Worm (Caenorhabditis elegans) whole organism, L4 larva: ENCODE data around the gene clc-17.

Source experiments
- egl-43 ChIP-seq: fragments of 200-800 bp; sonication (Bioruptor generic); IDR thresholded peaks from 2 replicates; pipeline ENCODE4 v1.3.6; 2022; ENCODE audit warnings: missing genetic modification reagents, missing genetic modification characterization, missing compliant biosample characterization
- madf-9 ChIP-seq: fragments of 200-800 bp; sonication (Bioruptor generic); conservative IDR thresholded peaks from 2 replicates; pipeline ENCODE4 v1.3.6; 2022; ENCODE audit warnings: missing genetic modification reagents, missing genetic modification characterization, missing compliant biosample characterization
- tag-97 ChIP-seq: fragments of 200-800 bp; sonication (Bioruptor generic); IDR thresholded peaks from 2 replicates; pipeline ENCODE4 v1.3.6; 2022; ENCODE audit warnings: missing genetic modification characterization, missing compliant biosample characterization
- zip-11 ChIP-seq: fragments of 200-800 bp; sonication (Bioruptor generic); IDR thresholded peaks from 2 replicates; pipeline ENCODE4 v1.3.6; 2022; ENCODE audit warnings: missing genetic modification characterization, missing compliant biosample characterization

DNA sequence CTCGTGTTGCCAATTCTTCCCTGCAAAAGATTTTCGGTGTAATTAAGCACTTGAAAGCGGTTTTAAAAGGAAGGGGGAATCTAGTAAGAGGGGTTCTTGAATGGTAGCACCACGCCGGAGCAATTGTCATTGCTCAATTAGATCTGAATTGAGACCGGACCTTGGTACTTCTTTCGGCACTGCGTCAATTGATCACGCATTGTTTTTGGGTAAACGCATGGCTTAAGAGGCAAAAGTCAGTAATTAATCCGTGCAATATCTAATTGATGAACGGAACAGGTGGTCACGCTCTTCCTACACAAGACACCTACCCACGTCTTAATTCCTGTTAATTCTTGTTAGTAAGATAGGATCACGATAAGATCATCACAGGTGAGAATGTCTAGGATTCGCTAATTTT is 16.8 kb downstream of the clc-17 start:
- TF ChIP-seq tag-97, result no peak
- no peak for TF ChIP-seq zip-11 (GFP tag; lab: Robert Waterston, UW)
- no peak for TF ChIP-seq madf-9
- TF ChIP-seq egl-43 (GFP tag; lab: Robert Waterston, UW), result no peak
